Worm (Caenorhabditis elegans) whole organism, mixed stage, embryonic: Measurements from ENCODE around the gene Y69A2AR.24.

ENCODE experiments used
- M03D4.4 ChIP-seq: sonication (generic microtip); optimal IDR thresholded peaks from 2 replicates; lab custom pipeline; 2017; ENCODE audit warnings: mild to moderate bottlenecking, missing genetic modification characterization, missing compliant biosample characterization
- bed-3 ChIP-seq: fragments of 200-800 bp; sonication (Bioruptor generic); optimal IDR thresholded peaks from 3 replicates; lab custom pipeline; 2018; ENCODE audit warnings: mild to moderate bottlenecking, missing genetic modification characterization, moderate library complexity, missing compliant biosample characterization
- blmp-1 ChIP-seq: fragments of 150-350 bp; optimal IDR thresholded peaks from 2 replicates; lab custom pipeline; 2014; ENCODE audit warnings: missing biosample characterization, missing genetic modification characterization
- ceh-43 ChIP-seq: fragments of 200-800 bp; sonication (Bioruptor generic); optimal IDR thresholded peaks from 2 replicates; lab custom pipeline; 2018; ENCODE audit warnings: mild to moderate bottlenecking, missing genetic modification characterization, moderate library complexity, missing compliant biosample characterization
- ceh-83 ChIP-seq: fragments of 200-800 bp; sonication (Bioruptor generic); optimal IDR thresholded peaks from 2 replicates; lab custom pipeline; 2018; ENCODE audit warnings: mild to moderate bottlenecking, missing genetic modification characterization, missing compliant biosample characterization
- cnd-1 ChIP-seq: fragments of 200-800 bp; sonication (Bioruptor generic); optimal IDR thresholded peaks from 2 replicates; lab custom pipeline; 2018; ENCODE audit warnings: mild to moderate bottlenecking, missing genetic modification characterization, missing compliant biosample characterization
- drap-1 ChIP-seq: fragments of 200-800 bp; sonication (Bioruptor generic); optimal IDR thresholded peaks from 3 replicates; lab custom pipeline; 2018; ENCODE audit warnings: mild to moderate bottlenecking, missing genetic modification characterization, missing compliant biosample characterization
- elt-3 ChIP-seq: fragments of 150-350 bp; optimal IDR thresholded peaks from 2 replicates; lab custom pipeline; 2014; ENCODE audit warnings: missing biosample characterization, missing genetic modification characterization
- ham-2 ChIP-seq: fragments of 200-800 bp; sonication (Bioruptor generic); optimal IDR thresholded peaks from 2 replicates; lab custom pipeline; 2018; ENCODE audit warnings: mild to moderate bottlenecking, missing genetic modification characterization, missing compliant biosample characterization
- hlh-1 ChIP-seq: fragments of 150-350 bp; optimal IDR thresholded peaks from 2 replicates; lab custom pipeline; 2014; ENCODE audit warnings: missing biosample characterization, missing genetic modification reagents, missing genetic modification characterization
- lin-13 ChIP-seq: fragments of 150-350 bp; optimal IDR thresholded peaks from 2 replicates; lab custom pipeline; 2014; ENCODE audit warnings: missing biosample characterization, missing genetic modification characterization
- lsy-2 ChIP-seq: fragments of 150-350 bp; optimal IDR thresholded peaks from 2 replicates; lab custom pipeline; 2014; ENCODE audit warnings: missing biosample characterization, missing genetic modification characterization
- mab-5 ChIP-seq: fragments of 150-350 bp; optimal IDR thresholded peaks from 2 replicates; lab custom pipeline; 2014; ENCODE audit warnings: missing biosample characterization, missing genetic modification characterization
- mep-1 ChIP-seq: fragments of 150-350 bp; optimal IDR thresholded peaks from 2 replicates; lab custom pipeline; 2017; ENCODE audit warnings: missing biosample characterization, missing genetic modification reagents, missing genetic modification characterization, inconsistent platforms
- nhr-12 ChIP-seq: fragments of 150-350 bp; optimal IDR thresholded peaks from 2 replicates; lab custom pipeline; 2014; ENCODE audit warnings: missing biosample characterization, missing genetic modification characterization
- nhr-2 ChIP-seq: fragments of 150-350 bp; optimal IDR thresholded peaks from 2 replicates; lab custom pipeline; 2014; ENCODE audit warnings: missing biosample characterization, missing genetic modification characterization
- nhr-237 ChIP-seq: fragments of 150-350 bp; optimal IDR thresholded peaks from 2 replicates; lab custom pipeline; 2014; ENCODE audit warnings: missing biosample characterization, missing genetic modification characterization
- nhr-28 ChIP-seq: fragments of 150-350 bp; optimal IDR thresholded peaks from 2 replicates; lab custom pipeline; 2014; ENCODE audit warnings: missing biosample characterization, missing genetic modification characterization
- nhr-76 ChIP-seq: sonication (generic microtip); optimal IDR thresholded peaks from 2 replicates; lab custom pipeline; 2017; ENCODE audit warnings: missing biosample characterization, missing genetic modification characterization
- pha-4 ChIP-seq: fragments of 150-350 bp; optimal IDR thresholded peaks from 2 replicates; lab custom pipeline; 2018; ENCODE audit warnings: missing biosample characterization, missing genetic modification reagents, missing genetic modification characterization
- sem-2 ChIP-seq: fragments of 200-800 bp; sonication (Bioruptor generic); optimal IDR thresholded peaks from 2 replicates; lab custom pipeline; 2018; ENCODE audit warnings: mild to moderate bottlenecking, missing genetic modification characterization, missing compliant biosample characterization
- snpc-4 ChIP-seq: fragments of 150-350 bp; optimal IDR thresholded peaks from 2 replicates; lab custom pipeline; 2014; ENCODE audit warnings: missing biosample characterization, missing genetic modification characterization
- sptf-1 ChIP-seq: sonication (generic microtip); optimal IDR thresholded peaks from 2 replicates; lab custom pipeline; 2017; ENCODE audit warnings: mild to moderate bottlenecking, missing genetic modification characterization, moderate library complexity, missing compliant biosample characterization
- tbx-8 ChIP-seq: fragments of 200-800 bp; sonication (Bioruptor generic); optimal IDR thresholded peaks from 2 replicates; lab custom pipeline; 2018; ENCODE audit warnings: mild to moderate bottlenecking, missing genetic modification characterization, moderate library complexity, missing compliant biosample characterization
- unc-120 ChIP-seq: sonication (generic microtip); optimal IDR thresholded peaks from 2 replicates; lab custom pipeline; 2017; ENCODE audit warnings: missing genetic modification characterization, missing compliant biosample characterization; ENCODE audit not compliant: poor library complexity, severe bottlenecking
- unc-39 ChIP-seq: fragments of 150-350 bp; optimal IDR thresholded peaks from 2 replicates; lab custom pipeline; 2014; ENCODE audit warnings: missing biosample characterization, missing genetic modification characterization
- unc-62 ChIP-seq: fragments of 150-350 bp; optimal IDR thresholded peaks from 2 replicates; lab custom pipeline; 2014; ENCODE audit warnings: missing biosample characterization, missing genetic modification reagents, missing genetic modification characterization
- zip-8 ChIP-seq: fragments of 150-350 bp; optimal IDR thresholded peaks from 2 replicates; lab custom pipeline; 2014; ENCODE audit warnings: missing biosample characterization, missing genetic modification characterization

Gene Y69A2AR.24

ce11 chrIV:2581483-2581882 is 17.6 kb upstream of the Y69A2AR.24 start, which contains the start of gene nhr-242:
Gene nhr-242 (minus strand): TSS chrIV:2581583.
- TF ChIP-seq cnd-1 (no peak), pha-4 (tag; lab: Kevin White, UChicago) (no peak), nhr-2 (tag; lab: Kevin White, UChicago) (no peak), nhr-76 (tag; lab: Kevin White, UChicago) (no peak), mab-5 (tag; lab: Kevin White, UChicago) (no peak), ceh-43 (GFP tag; lab: Kevin White, UChicago) (no peak), sptf-1 (tag; lab: Kevin White, UChicago) (no peak), drap-1 (GFP tag; lab: Kevin White, UChicago) (no peak)

ce11 chrIV:2573122-2573521 is 9.3 kb upstream of the Y69A2AR.24 start:
- no peak for TF ChIP-seq unc-120

ce11 chrIV:2572107-2572506 is 8.2 kb upstream of the Y69A2AR.24 start, which contains the start of gene Y69A2AR.51:
Gene Y69A2AR.51 (plus strand): TSS chrIV:2572407.
- TF ChIP-seq nhr-237 (no peak), blmp-1 (tag; lab: Kevin White, UChicago) (no peak), hlh-1 (tag; lab: Kevin White, UChicago) (no peak), drap-1 (GFP tag; lab: Kevin White, UChicago) (no peak), nhr-2 (tag; lab: Kevin White, UChicago) (no peak), unc-120 (no peak), nhr-12 (tag; lab: Kevin White, UChicago) (no peak), mep-1 (no peak), tbx-8 (GFP tag; lab: Kevin White, UChicago) (no peak)

ce11 chrIV:2568267-2568666 is 4.4 kb upstream of the Y69A2AR.24 start, which contains the start of the genes Y69A2AR.25 and Y69A2AR.12:
Gene Y69A2AR.25 (minus strand): TSS chrIV:2568367.
Gene Y69A2AR.12 (plus strand): TSS chrIV:2568614.
- TF ChIP-seq nhr-2 (tag; lab: Kevin White, UChicago): no peak
- TF ChIP-seq zip-8 (tag; lab: Kevin White, UChicago): no peak
- no peak for TF ChIP-seq bed-3 (GFP tag; lab: Kevin White, UChicago)
- TF ChIP-seq nhr-12 (tag; lab: Kevin White, UChicago): no peak
- TF ChIP-seq, all 35 proteins: peak for 0

ce11 chrIV:2562071-2562470 is 1.8 kb downstream of the Y69A2AR.24 start, which contains the start of gene Y69A2AR.50:
Gene Y69A2AR.50 (plus strand): TSS chrIV:2562371.
- TF ChIP-seq unc-62 (GFP tag; lab: Kevin White, UChicago) (no peak), snpc-4 (tag; lab: Kevin White, UChicago) (no peak), mab-5 (tag; lab: Kevin White, UChicago) (no peak), sptf-1 (tag; lab: Kevin White, UChicago) (no peak), drap-1 (GFP tag; lab: Kevin White, UChicago) (no peak)

ce11 chrIV:2561358-2561757 is 2.5 kb downstream of the Y69A2AR.24 start, which contains the start of gene Y69A2AR.46:
Gene Y69A2AR.46 (plus strand): TSS chrIV:2561658.
- no peak for TF ChIP-seq cnd-1
- no peak for TF ChIP-seq hlh-1 (tag; lab: Kevin White, UChicago)
- TF ChIP-seq mep-1: no peak
- no peak for TF ChIP-seq nhr-28 (tag; lab: Kevin White, UChicago)
- no peak for TF ChIP-seq unc-39
- TF ChIP-seq ham-2: no peak
- TF ChIP-seq pha-4 (tag; lab: Kevin White, UChicago): no peak
- no peak for TF ChIP-seq bed-3 (GFP tag; lab: Kevin White, UChicago)
- no peak for TF ChIP-seq lsy-2 (tag; lab: Kevin White, UChicago)
- no peak for TF ChIP-seq nhr-237
- no peak for TF ChIP-seq ceh-83 (GFP tag; lab: Kevin White, UChicago)
- TF ChIP-seq M03D4.4 (tag; lab: Kevin White, UChicago): no peak
- TF ChIP-seq snpc-4 (tag; lab: Kevin White, UChicago): no peak
- TF ChIP-seq elt-3 (tag; lab: Kevin White, UChicago): no peak
- TF ChIP-seq sem-2 (GFP tag; lab: Kevin White, UChicago): no peak
- TF ChIP-seq ceh-43 (GFP tag; lab: Kevin White, UChicago): no peak
- TF ChIP-seq drap-1 (GFP tag; lab: Kevin White, UChicago): no peak
- TF ChIP-seq nhr-2 (tag; lab: Kevin White, UChicago): no peak
- no peak for TF ChIP-seq lin-13 (tag; lab: Kevin White, UChicago)
